Fruit fly (Drosophila melanogaster) whole organism, embryonic: ENCODE measurements around the gene eIF3h.

ENCODE experiments used
- Aef1 ChIP-seq: fragments of 200-800 bp; sonication (Bioruptor generic); IDR thresholded peaks from 3 replicates; pipeline ENCODE4 v1.3.6; 2022; ENCODE audit warnings: missing biosample characterization, missing genetic modification characterization
- Atf3 ChIP-seq: fragments of 200-800 bp; sonication (Bioruptor generic); optimal IDR thresholded peaks from 3 replicates; lab custom pipeline; 2016; ENCODE audit warnings: missing biosample characterization, missing genetic modification characterization
- CG10147 ChIP-seq: fragments of 200-800 bp; sonication (Bioruptor generic); optimal IDR thresholded peaks from 2 replicates; lab custom pipeline; 2019; ENCODE audit warnings: missing biosample characterization, mild to moderate bottlenecking, missing genetic modification characterization, moderate library complexity
- CG11398 ChIP-seq: fragments of 200-800 bp; sonication (Bioruptor generic); optimal IDR thresholded peaks from 2 replicates; lab custom pipeline; 2016; ENCODE audit warnings: missing biosample characterization, missing genetic modification characterization
- CG11456 ChIP-seq: fragments of 200-800 bp; sonication (Bioruptor generic); IDR thresholded peaks from 3 replicates; pipeline ENCODE4 v1.3.6; 2022; ENCODE audit warnings: missing biosample characterization, missing genetic modification characterization
- CG14710 ChIP-seq: fragments of 200-800 bp; sonication (Bioruptor generic); optimal IDR thresholded peaks from 3 replicates; lab custom pipeline; 2019; ENCODE audit warnings: missing biosample characterization, mild to moderate bottlenecking, missing genetic modification characterization, moderate library complexity
- CG15514 ChIP-seq: fragments of 200-800 bp; sonication (Bioruptor generic); optimal IDR thresholded peaks from 3 replicates; lab custom pipeline; 2017; ENCODE audit warnings: missing biosample characterization, missing genetic modification characterization, mild to moderate bottlenecking, moderate library complexity, missing genetic modification reagents
- CG1602 ChIP-seq: fragments of 200-800 bp; sonication (Bioruptor generic); optimal IDR thresholded peaks from 3 replicates; lab custom pipeline; 2016; ENCODE audit warnings: missing biosample characterization, missing genetic modification characterization
- CG1603 ChIP-seq: fragments of 200-800 bp; sonication (Bioruptor generic); optimal IDR thresholded peaks from 2 replicates; lab custom pipeline; 2019; ENCODE audit warnings: missing biosample characterization, mild to moderate bottlenecking, missing genetic modification characterization, moderate library complexity
- CG16815 ChIP-seq: fragments of 200-800 bp; sonication (Bioruptor generic); optimal IDR thresholded peaks from 3 replicates; lab custom pipeline; 2017; ENCODE audit warnings: missing biosample characterization, mild to moderate bottlenecking, missing genetic modification characterization
- CG17361 ChIP-seq: fragments of 200-800 bp; sonication (Bioruptor generic); IDR thresholded peaks from 3 replicates; pipeline ENCODE4 v1.3.6; 2022; ENCODE audit warnings: missing biosample characterization, missing genetic modification characterization
- CG32532 ChIP-seq: fragments of 200-800 bp; sonication (Bioruptor generic); IDR thresholded peaks from 2 replicates; pipeline ENCODE4 v1.3.6; 2022; ENCODE audit warnings: missing biosample characterization, missing genetic modification characterization
- CG34376 ChIP-seq: fragments of 200-800 bp; sonication (Bioruptor generic); optimal IDR thresholded peaks from 2 replicates; lab custom pipeline; 2018; ENCODE audit warnings: missing biosample characterization, mild to moderate bottlenecking, missing genetic modification characterization
- CG4360 ChIP-seq: fragments of 200-800 bp; sonication (Bioruptor generic); IDR thresholded peaks from 2 replicates; pipeline ENCODE4 v1.3.6; 2022; ENCODE audit warnings: missing biosample characterization, missing genetic modification characterization
- CG5953 ChIP-seq: fragments of 200-800 bp; sonication (Bioruptor generic); IDR thresholded peaks from 2 replicates; pipeline ENCODE4 v1.3.6; 2022; ENCODE audit warnings: missing biosample characterization, missing genetic modification characterization
- CG6272 ChIP-seq: fragments of 200-800 bp; sonication (Bioruptor generic); IDR thresholded peaks from 2 replicates; pipeline ENCODE4 v1.3.6; 2022; ENCODE audit warnings: missing biosample characterization, missing genetic modification characterization
- CG6854 ChIP-seq: fragments of 200-800 bp; sonication (Bioruptor generic); optimal IDR thresholded peaks from 3 replicates; lab custom pipeline; 2017; ENCODE audit warnings: missing biosample characterization, mild to moderate bottlenecking, missing genetic modification characterization
- CG7963 ChIP-seq: fragments of 200-800 bp; sonication (Bioruptor generic); IDR thresholded peaks from 3 replicates; pipeline ENCODE4 v1.3.6; 2022; ENCODE audit warnings: missing biosample characterization, missing genetic modification characterization; ENCODE audit not compliant: partially characterized antibody
- CG8944 ChIP-seq: fragments of 200-800 bp; sonication (Bioruptor generic); optimal IDR thresholded peaks from 3 replicates; lab custom pipeline; 2016; ENCODE audit warnings: missing biosample characterization, missing genetic modification characterization
- CG9797 ChIP-seq: fragments of 200-800 bp; sonication (Bioruptor generic); optimal IDR thresholded peaks from 3 replicates; lab custom pipeline; 2018; ENCODE audit warnings: missing biosample characterization, mild to moderate bottlenecking, missing genetic modification characterization
- CTCF ChIP-seq: fragments of 200-800 bp; sonication (Bioruptor generic); optimal IDR thresholded peaks from 2 replicates; lab custom pipeline; 2017; ENCODE audit warnings: missing biosample characterization, mild to moderate bottlenecking, missing genetic modification characterization, moderate library complexity
- Dbx ChIP-seq: fragments of 200-800 bp; sonication (Bioruptor generic); IDR thresholded peaks from 3 replicates; pipeline ENCODE4 v1.3.6; 2022; ENCODE audit warnings: missing biosample characterization, missing genetic modification characterization
- ERR ChIP-seq: fragments of 200-800 bp; sonication (Bioruptor generic); optimal IDR thresholded peaks from 2 replicates; lab custom pipeline; 2016; ENCODE audit warnings: missing biosample characterization, missing genetic modification characterization
- Fer2 ChIP-seq: fragments of 200-800 bp; sonication (Bioruptor generic); optimal IDR thresholded peaks from 2 replicates; lab custom pipeline; 2018; ENCODE audit warnings: missing biosample characterization, mild to moderate bottlenecking, missing genetic modification characterization, moderate library complexity
- Hmr ChIP-seq: fragments of 200-800 bp; sonication (Bioruptor generic); optimal IDR thresholded peaks from 3 replicates; lab custom pipeline; 2017; ENCODE audit warnings: mild to moderate bottlenecking, missing biosample characterization, missing genetic modification reagents, missing genetic modification characterization
- MESR4 ChIP-seq: fragments of 200-800 bp; sonication (Bioruptor generic); optimal IDR thresholded peaks from 2 replicates; lab custom pipeline; 2018; ENCODE audit warnings: missing biosample characterization, mild to moderate bottlenecking, missing genetic modification characterization, moderate library complexity
- Max ChIP-seq: fragments of 200-800 bp; sonication (Bioruptor generic); optimal IDR thresholded peaks from 2 replicates; lab custom pipeline; 2016; ENCODE audit warnings: missing biosample characterization, mild to moderate bottlenecking, missing genetic modification characterization
- Nf-YC ChIP-seq: fragments of 200-800 bp; optimal IDR thresholded peaks from 3 replicates; lab custom pipeline; 2019; ENCODE audit warnings: missing biosample characterization, mild to moderate bottlenecking, missing genetic modification characterization, moderate library complexity
- Ptx1 ChIP-seq: fragments of 200-800 bp; sonication (Bioruptor generic); IDR thresholded peaks from 2 replicates; pipeline ENCODE4 v1.3.6; 2022; ENCODE audit warnings: missing biosample characterization, missing genetic modification characterization
- Scr ChIP-seq: fragments of 200-800 bp; sonication (Bioruptor generic); IDR thresholded peaks from 2 replicates; pipeline ENCODE4 v1.3.6; 2022; ENCODE audit warnings: missing biosample characterization, missing genetic modification characterization; ENCODE audit not compliant: partially characterized antibody
- Six4 ChIP-seq: fragments of 200-800 bp; sonication (Bioruptor generic); optimal IDR thresholded peaks from 2 replicates; lab custom pipeline; 2016; ENCODE audit warnings: missing biosample characterization, missing genetic modification characterization
- Taf1 ChIP-seq: fragments of 200-800 bp; sonication (Bioruptor generic); IDR thresholded peaks from 2 replicates; pipeline ENCODE4 v1.3.6; 2022; ENCODE audit warnings: missing biosample characterization, missing genetic modification characterization
- aop ChIP-seq: fragments of 200-800 bp; sonication (Bioruptor generic); IDR thresholded peaks from 2 replicates; pipeline ENCODE4 v1.3.6; 2022; ENCODE audit warnings: missing biosample characterization, missing genetic modification characterization
- chn ChIP-seq: fragments of 200-800 bp; sonication (Bioruptor generic); optimal IDR thresholded peaks from 2 replicates; lab custom pipeline; 2016; ENCODE audit warnings: missing biosample characterization, missing genetic modification characterization
- dysf ChIP-seq: fragments of 200-800 bp; sonication (Bioruptor generic); IDR thresholded peaks from 3 replicates; pipeline ENCODE4 v1.3.6; 2022; ENCODE audit warnings: missing biosample characterization, missing genetic modification characterization
- fd102C ChIP-seq: fragments of 200-800 bp; sonication (Bioruptor generic); optimal IDR thresholded peaks from 2 replicates; lab custom pipeline; 2018; ENCODE audit warnings: missing biosample characterization, mild to moderate bottlenecking, missing genetic modification characterization, moderate library complexity
- fd96Cb ChIP-seq: fragments of 200-800 bp; sonication (Bioruptor generic); optimal IDR thresholded peaks from 2 replicates; lab custom pipeline; 2018; ENCODE audit warnings: missing biosample characterization, mild to moderate bottlenecking, missing genetic modification characterization, moderate library complexity
- gem ChIP-seq: fragments of 200-800 bp; sonication (Bioruptor generic); optimal IDR thresholded peaks from 2 replicates; lab custom pipeline; 2019; ENCODE audit warnings: missing biosample characterization, mild to moderate bottlenecking, missing genetic modification characterization, moderate library complexity
- grau ChIP-seq: fragments of 200-800 bp; optimal IDR thresholded peaks from 3 replicates; lab custom pipeline; 2019; ENCODE audit warnings: missing biosample characterization, mild to moderate bottlenecking, missing genetic modification characterization, moderate library complexity
- gro ChIP-seq: fragments of 200-800 bp; sonication (Bioruptor generic); optimal IDR thresholded peaks from 2 replicates; lab custom pipeline; 2016; ENCODE audit warnings: missing biosample characterization, missing genetic modification characterization
- lilli ChIP-seq: fragments of 200-800 bp; sonication (Bioruptor generic); optimal IDR thresholded peaks from 3 replicates; lab custom pipeline; 2016; ENCODE audit warnings: missing biosample characterization, missing genetic modification characterization
- mirr ChIP-seq: fragments of 200-800 bp; sonication (Bioruptor generic); optimal IDR thresholded peaks from 3 replicates; lab custom pipeline; 2018; ENCODE audit warnings: missing biosample characterization, mild to moderate bottlenecking, missing genetic modification characterization
- nom ChIP-seq: fragments of 200-800 bp; sonication (Bioruptor generic); optimal IDR thresholded peaks from 2 replicates; lab custom pipeline; 2017; ENCODE audit warnings: missing biosample characterization, missing genetic modification characterization, mild to moderate bottlenecking, moderate library complexity, missing genetic modification reagents
- onecut ChIP-seq: fragments of 200-800 bp; sonication (Bioruptor generic); IDR thresholded peaks from 2 replicates; pipeline ENCODE4 v1.3.6; 2022; ENCODE audit warnings: missing biosample characterization, missing genetic modification characterization
- otp ChIP-seq: fragments of 200-800 bp; sonication (Bioruptor generic); IDR thresholded peaks from 3 replicates; pipeline ENCODE4, ENCODE4 v1.3.6; 2022; ENCODE audit warnings: missing biosample characterization, missing genetic modification characterization
- pb ChIP-seq: fragments of 200-800 bp; sonication (Bioruptor generic); optimal IDR thresholded peaks from 3 replicates; lab custom pipeline; 2016; ENCODE audit warnings: missing biosample characterization, missing genetic modification characterization
- pfk ChIP-seq: fragments of 200-800 bp; sonication (Bioruptor generic); optimal IDR thresholded peaks from 2 replicates; lab custom pipeline; 2018; ENCODE audit warnings: missing biosample characterization, mild to moderate bottlenecking, missing genetic modification characterization, moderate library complexity
- phol ChIP-seq: fragments of 200-800 bp; sonication (Bioruptor generic); optimal IDR thresholded peaks from 3 replicates; lab custom pipeline; 2018; ENCODE audit warnings: missing biosample characterization, mild to moderate bottlenecking, missing genetic modification characterization, moderate library complexity
- ro ChIP-seq: fragments of 200-800 bp; sonication (Bioruptor generic); IDR thresholded peaks from 2 replicates; pipeline ENCODE4 v1.3.6; 2022; ENCODE audit warnings: missing biosample characterization, missing genetic modification characterization
- zf30C ChIP-seq: fragments of 200-800 bp; sonication (Bioruptor generic); optimal IDR thresholded peaks from 3 replicates; lab custom pipeline; 2018; ENCODE audit warnings: missing biosample characterization, mild to moderate bottlenecking, missing genetic modification characterization

eIF3h gene

DNA sequence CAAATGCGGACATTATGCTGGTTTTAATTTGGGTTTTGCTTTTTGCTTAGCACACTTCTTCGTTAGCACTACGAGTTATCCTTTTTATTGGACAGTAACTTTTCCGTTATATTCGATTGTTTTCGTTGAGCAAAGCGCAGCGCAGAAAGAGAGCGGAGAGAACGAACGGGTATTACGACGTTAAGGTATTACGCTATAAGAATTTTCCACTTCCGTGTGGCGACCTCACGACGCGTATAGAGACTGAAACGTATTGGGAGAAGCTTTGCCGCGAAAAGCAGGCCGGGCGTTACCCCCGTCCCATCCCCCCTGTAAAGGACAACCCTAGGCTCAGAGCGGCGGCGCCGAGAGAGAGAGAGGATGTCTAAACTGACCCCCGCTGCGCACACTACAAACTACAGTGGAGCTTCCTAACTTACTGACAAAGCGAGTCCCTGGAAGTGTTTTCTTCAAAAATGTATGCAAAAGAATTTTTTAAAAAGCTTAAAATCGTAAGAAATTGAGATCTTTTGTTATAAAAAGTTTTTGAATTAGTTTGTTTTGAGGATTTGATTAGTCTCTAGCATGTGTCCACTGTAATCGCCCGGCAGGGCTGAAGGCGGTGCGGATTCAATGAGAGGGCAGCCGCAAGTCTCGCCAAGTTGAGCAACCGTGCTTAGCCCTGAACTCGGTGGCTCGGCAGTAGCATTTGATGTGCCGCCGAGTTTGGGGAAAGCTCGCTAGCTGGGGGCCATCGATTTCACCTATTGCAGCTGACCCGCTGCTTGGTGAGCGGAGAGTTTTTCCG, 48.0 kb downstream of the eIF3h start (continued):
- TF ChIP-seq Ptx1 (GFP tag; lab: Robert Waterston, UW): peak; percentile 97
- TF ChIP-seq Atf3 (GFP tag; lab: Kevin White, UChicago): peak; percentile 85
- peak; percentile 96 for TF ChIP-seq Aef1
- peak; percentile 93 for TF ChIP-seq CG16815
- peak; percentile 94 for TF ChIP-seq CG6854 (GFP tag; lab: Kevin White, UChicago)
- peak; percentile 84 for TF ChIP-seq mirr
- peak; percentile 93 for TF ChIP-seq fd96Cb (tag; lab: Kevin White, UChicago)
- peak; percentile 95 for TF ChIP-seq ERR (GFP tag; lab: Kevin White, UChicago)
- peak; percentile 88 for TF ChIP-seq ro (GFP tag; lab: Robert Waterston, UW)
- TF ChIP-seq CG1602 (GFP tag; lab: Kevin White, UChicago): peak; percentile 89
- peak; percentile 63 for TF ChIP-seq CG4360 (GFP tag; lab: Robert Waterston, UW)
- peak; percentile 91 for TF ChIP-seq Six4 (GFP tag; lab: Kevin White, UChicago)
- TF ChIP-seq zf30C (GFP tag; lab: Kevin White, UChicago): no peak
- TF ChIP-seq CG8944 (GFP tag; lab: Kevin White, UChicago): peak; percentile 94
- peak; percentile 93 for TF ChIP-seq chn (GFP tag; lab: Kevin White, UChicago)
- peak; percentile 97 for TF ChIP-seq dysf (GFP tag; lab: Robert Waterston, UW)
- peak; percentile 33 for TF ChIP-seq CTCF
- TF ChIP-seq otp (GFP tag; lab: Robert Waterston, UW): peak; percentile 93
- TF ChIP-seq aop (GFP tag; lab: Robert Waterston, UW): peak; percentile 84
- TF ChIP-seq CG5953 (GFP tag; lab: Robert Waterston, UW): peak; percentile 95
- peak; percentile 96 for TF ChIP-seq CG10147
- peak; percentile 97 for TF ChIP-seq lilli (GFP tag; lab: Kevin White, UChicago)
- peak; percentile 97 for TF ChIP-seq CG32532 (GFP tag; lab: Robert Waterston, UW)
- TF ChIP-seq phol (tag; lab: Kevin White, UChicago): peak; percentile 90
- TF ChIP-seq CG34376 (GFP tag; lab: Kevin White, UChicago): peak; percentile 97
- TF ChIP-seq Nf-YC: peak; percentile 83
- TF ChIP-seq grau (tag; lab: Kevin White, UChicago): peak; percentile 99
- TF ChIP-seq CG15514 (GFP tag; lab: Kevin White, UChicago): peak; percentile 92
- peak; percentile 84 for TF ChIP-seq CG14710 (tag; lab: Kevin White, UChicago)
- no peak for TF ChIP-seq Scr (GFP tag; lab: Robert Waterston, UW)
- peak; percentile 40 for TF ChIP-seq CG9797 (GFP tag; lab: Kevin White, UChicago)
- TF ChIP-seq CG11398 (GFP tag; lab: Kevin White, UChicago): peak; percentile 91
- TF ChIP-seq CG6272 (GFP tag; lab: Robert Waterston, UW): peak; percentile 94
- peak; percentile 95 for TF ChIP-seq gem (tag; lab: Kevin White, UChicago)
- peak; percentile 94 for TF ChIP-seq Taf1 (GFP tag; lab: Robert Waterston, UW)
- peak; percentile 90 for TF ChIP-seq pb (GFP tag; lab: Kevin White, UChicago)
- peak; percentile 93 for TF ChIP-seq Fer2
- TF ChIP-seq Hmr (GFP tag; lab: Kevin White, UChicago): peak; percentile 98
- peak; percentile 86 for TF ChIP-seq onecut (GFP tag; lab: Robert Waterston, UW)
- peak; percentile 34 for TF ChIP-seq MESR4 (GFP tag; lab: Kevin White, UChicago)
- TF ChIP-seq Max (GFP tag; lab: Kevin White, UChicago): peak; percentile 85
- TF ChIP-seq fd102C (GFP tag; lab: Kevin White, UChicago): no peak
- peak; percentile 92 for TF ChIP-seq CG17361
- TF ChIP-seq pfk (GFP tag; lab: Kevin White, UChicago): peak; percentile 50
- peak; percentile 82 for TF ChIP-seq CG1603 (tag; lab: Kevin White, UChicago)
- peak; percentile 98 for TF ChIP-seq Dbx (GFP tag; lab: Robert Waterston, UW)
- peak; percentile 64 for TF ChIP-seq nom (GFP tag; lab: Kevin White, UChicago)
- TF ChIP-seq CG11456: peak; percentile 96
- TF ChIP-seq CG7963: no peak
- peak; percentile 96 for TF ChIP-seq gro
